Fruit fly (Drosophila melanogaster) whole organism, embryonic: Measurements from ENCODE around the gene CG7248.

Experiments
- Aef1 ChIP-seq: fragments of 200-800 bp; sonication (Bioruptor generic); IDR thresholded peaks from 3 replicates; pipeline ENCODE4 v1.3.6; 2022; ENCODE audit warnings: missing biosample characterization, missing genetic modification characterization
- BEAF-32 ChIP-seq: fragments of 200-800 bp; sonication (Bioruptor generic); optimal IDR thresholded peaks from 3 replicates; lab custom pipeline; 2017; ENCODE audit warnings: missing biosample characterization, missing genetic modification characterization, mild to moderate bottlenecking, moderate library complexity, missing genetic modification reagents
- Blimp-1 ChIP-seq: fragments of 200-800 bp; sonication (Bioruptor generic); optimal IDR thresholded peaks from 3 replicates; lab custom pipeline; 2018; ENCODE audit warnings: missing biosample characterization, missing genetic modification characterization, mild to moderate bottlenecking, moderate library complexity, missing genetic modification reagents
- CG10366 ChIP-seq: fragments of 200-800 bp; sonication (Bioruptor generic); IDR thresholded peaks from 2 replicates; pipeline ENCODE4 v1.3.6; 2022; ENCODE audit warnings: missing biosample characterization, missing genetic modification characterization
- CG12299 ChIP-seq: fragments of 200-800 bp; sonication (Bioruptor generic); optimal IDR thresholded peaks from 2 replicates; lab custom pipeline; 2018; ENCODE audit warnings: missing biosample characterization, mild to moderate bottlenecking, missing genetic modification characterization
- CG12391 ChIP-seq: fragments of 200-800 bp; sonication (Bioruptor generic); optimal IDR thresholded peaks from 3 replicates; lab custom pipeline; 2018; ENCODE audit warnings: missing biosample characterization, mild to moderate bottlenecking, missing genetic modification characterization, moderate library complexity
- CG13775 ChIP-seq: fragments of 200-800 bp; sonication (Bioruptor generic); optimal IDR thresholded peaks from 3 replicates; lab custom pipeline; 2017; ENCODE audit warnings: missing biosample characterization, mild to moderate bottlenecking, missing genetic modification characterization
- CG1602 ChIP-seq: fragments of 200-800 bp; sonication (Bioruptor generic); optimal IDR thresholded peaks from 3 replicates; lab custom pipeline; 2016; ENCODE audit warnings: missing biosample characterization, missing genetic modification characterization
- CG17385 ChIP-seq: fragments of 200-800 bp; sonication (Bioruptor generic); optimal IDR thresholded peaks from 3 replicates; lab custom pipeline; 2018; ENCODE audit warnings: missing biosample characterization, mild to moderate bottlenecking, missing genetic modification characterization
- CG30431 ChIP-seq: fragments of 200-800 bp; sonication (Bioruptor generic); optimal IDR thresholded peaks from 2 replicates; lab custom pipeline; 2017; ENCODE audit warnings: missing biosample characterization, missing genetic modification characterization
- CG5953 ChIP-seq: fragments of 200-800 bp; sonication (Bioruptor generic); IDR thresholded peaks from 2 replicates; pipeline ENCODE4 v1.3.6; 2022; ENCODE audit warnings: missing biosample characterization, missing genetic modification characterization
- CG7963 ChIP-seq: fragments of 200-800 bp; sonication (Bioruptor generic); IDR thresholded peaks from 3 replicates; pipeline ENCODE4 v1.3.6; 2022; ENCODE audit warnings: missing biosample characterization, missing genetic modification characterization; ENCODE audit not compliant: partially characterized antibody
- CG7987 ChIP-seq: fragments of 200-800 bp; sonication (Bioruptor generic); optimal IDR thresholded peaks from 2 replicates; lab custom pipeline; 2018; ENCODE audit warnings: missing biosample characterization, mild to moderate bottlenecking, missing genetic modification characterization, moderate library complexity
- CG9932 ChIP-seq: fragments of 200-800 bp; sonication (Bioruptor generic); IDR thresholded peaks from 2 replicates; pipeline ENCODE4 v1.3.6; 2022; ENCODE audit warnings: missing biosample characterization, missing genetic modification characterization
- CHES-1-like ChIP-seq: fragments of 200-800 bp; sonication (Bioruptor generic); optimal IDR thresholded peaks from 2 replicates; lab custom pipeline; 2016; ENCODE audit warnings: missing biosample characterization, missing genetic modification characterization
- CTCF ChIP-seq: fragments of 200-800 bp; sonication (Bioruptor generic); optimal IDR thresholded peaks from 2 replicates; lab custom pipeline; 2017; ENCODE audit warnings: missing biosample characterization, mild to moderate bottlenecking, missing genetic modification characterization, moderate library complexity
- CkIIα-i1 ChIP-seq: fragments of 200-800 bp; sonication (Bioruptor generic); IDR thresholded peaks from 2 replicates; pipeline ENCODE4 v1.3.6; 2022; ENCODE audit warnings: missing biosample characterization, missing genetic modification characterization
- Dfd ChIP-seq, 2 experiments: fragments of >200 bp; optimal IDR thresholded peaks; 2 replicates each; lab custom pipeline; 2017; ENCODE audit warnings: missing biosample characterization in 2 of 2, missing genetic modification characterization in 2 of 2
- Doc3 ChIP-seq: fragments of 200-800 bp; sonication (Bioruptor generic); IDR thresholded peaks from 3 replicates; pipeline ENCODE4 v1.3.6; 2022; ENCODE audit warnings: missing biosample characterization, missing genetic modification characterization; ENCODE audit not compliant: partially characterized antibody
- Drgx ChIP-seq: fragments of 200-800 bp; sonication (Bioruptor generic); IDR thresholded peaks from 2 replicates; pipeline ENCODE4 v1.3.6; 2022; ENCODE audit warnings: missing biosample characterization, missing genetic modification characterization
- Ets65A ChIP-seq: fragments of 200-800 bp; sonication (Bioruptor generic); peaks from one replicate; lab custom pipeline; 2016; ENCODE audit warnings: missing biosample characterization, missing genetic modification characterization
- HLH3B ChIP-seq: fragments of 200-800 bp; sonication (Bioruptor generic); IDR thresholded peaks from 2 replicates; pipeline ENCODE4 v1.3.6; 2022; ENCODE audit warnings: missing biosample characterization, missing genetic modification characterization
- Hr3 ChIP-seq: fragments of 200-800 bp; sonication (Bioruptor generic); optimal IDR thresholded peaks from 3 replicates; lab custom pipeline; 2016; ENCODE audit warnings: missing biosample characterization, missing genetic modification characterization
- Max ChIP-seq: fragments of 200-800 bp; sonication (Bioruptor generic); optimal IDR thresholded peaks from 2 replicates; lab custom pipeline; 2016; ENCODE audit warnings: missing biosample characterization, mild to moderate bottlenecking, missing genetic modification characterization
- Meics ChIP-seq: fragments of 200-800 bp; sonication (Bioruptor generic); optimal IDR thresholded peaks from 2 replicates; lab custom pipeline; 2017; ENCODE audit warnings: missing biosample characterization, mild to moderate bottlenecking, missing genetic modification characterization
- NC2β ChIP-seq: fragments of 200-800 bp; sonication (Bioruptor generic); optimal IDR thresholded peaks from 2 replicates; lab custom pipeline; 2016; ENCODE audit warnings: missing biosample characterization, missing genetic modification characterization
- NK7.1 ChIP-seq: fragments of 200-800 bp; sonication (Bioruptor generic); optimal IDR thresholded peaks from 3 replicates; lab custom pipeline; 2016; ENCODE audit warnings: missing biosample characterization, missing genetic modification characterization
- Nf-YB ChIP-seq: fragments of 200-800 bp; sonication (Bioruptor generic); optimal IDR thresholded peaks from 3 replicates; lab custom pipeline; 2019; ENCODE audit warnings: missing biosample characterization, mild to moderate bottlenecking, missing genetic modification characterization, moderate library complexity
- Optix ChIP-seq: fragments of 200-800 bp; sonication (Bioruptor generic); IDR thresholded peaks from 3 replicates; pipeline ENCODE4 v1.3.6; 2022; ENCODE audit warnings: missing biosample characterization, missing genetic modification characterization
- PHDP ChIP-seq: fragments of 200-800 bp; sonication (Bioruptor generic); optimal IDR thresholded peaks from 3 replicates; lab custom pipeline; 2018; ENCODE audit warnings: missing biosample characterization, mild to moderate bottlenecking, missing genetic modification characterization, moderate library complexity
- Poxn ChIP-seq: fragments of 200-800 bp; sonication (Bioruptor generic); IDR thresholded peaks from 2 replicates; pipeline ENCODE4 v1.3.6; 2022; ENCODE audit warnings: missing biosample characterization, missing genetic modification characterization
- Stat92E ChIP-seq, 3 experiments: fragments of >200 bp in 2 of 3; fragments of 200-800 bp in 1 of 3; sonication (Bioruptor generic) in 1 of 3; optimal IDR thresholded peaks; 2 replicates each; lab custom pipeline; 2017 to 2019; ENCODE audit warnings: missing biosample characterization in 3 of 3, missing genetic modification characterization in 3 of 3, mild to moderate bottlenecking in 1 of 3, moderate library complexity in 1 of 3
- ase ChIP-seq: fragments of 200-800 bp; sonication (Bioruptor generic); IDR thresholded peaks from 3 replicates; pipeline ENCODE4 v1.3.6; 2022; ENCODE audit warnings: missing biosample characterization, missing genetic modification characterization
- btn ChIP-seq: fragments of 200-800 bp; sonication (Bioruptor generic); optimal IDR thresholded peaks from 2 replicates; lab custom pipeline; 2016; ENCODE audit warnings: missing biosample characterization, missing genetic modification characterization
- chm ChIP-seq: fragments of 200-800 bp; sonication (Bioruptor generic); IDR thresholded peaks from 2 replicates; pipeline ENCODE4 v1.3.6; 2022; ENCODE audit warnings: missing biosample characterization, missing genetic modification characterization
- corto ChIP-seq: fragments of 200-800 bp; sonication (Bioruptor generic); optimal IDR thresholded peaks from 2 replicates; lab custom pipeline; 2016; ENCODE audit warnings: missing biosample characterization, mild to moderate bottlenecking, missing genetic modification characterization, moderate library complexity
- dm ChIP-seq: fragments of 200-800 bp; sonication (Bioruptor generic); optimal IDR thresholded peaks from 3 replicates; lab custom pipeline; 2016; ENCODE audit warnings: missing biosample characterization, missing genetic modification characterization
- esg ChIP-seq: fragments of 200-800 bp; sonication (Bioruptor generic); conservative IDR thresholded peaks from 2 replicates; pipeline ENCODE4 v1.3.6; 2022; ENCODE audit warnings: missing biosample characterization, missing genetic modification characterization
- ftz-f1 ChIP-seq: fragments of 200-800 bp; sonication (Bioruptor generic); optimal IDR thresholded peaks from 2 replicates; lab custom pipeline; 2016; ENCODE audit warnings: missing biosample characterization, missing genetic modification characterization
- grn ChIP-seq: fragments of 200-800 bp; sonication (Bioruptor generic); optimal IDR thresholded peaks from 3 replicates; lab custom pipeline; 2017; ENCODE audit warnings: missing biosample characterization, missing genetic modification characterization
- hth ChIP-seq: fragments of >200 bp; optimal IDR thresholded peaks from 2 replicates; lab custom pipeline; 2017; ENCODE audit warnings: inconsistent platforms
- jumu ChIP-seq: fragments of 200-800 bp; sonication (Bioruptor generic); optimal IDR thresholded peaks from 3 replicates; lab custom pipeline; 2016; ENCODE audit warnings: missing biosample characterization, missing genetic modification characterization
- kah ChIP-seq: fragments of 200-800 bp; sonication (Bioruptor generic); optimal IDR thresholded peaks from 2 replicates; lab custom pipeline; 2018; ENCODE audit warnings: missing biosample characterization, mild to moderate bottlenecking, missing genetic modification characterization
- lov ChIP-seq, 2 experiments: fragments of 200-800 bp in 1 of 2; fragments of >200 bp in 1 of 2; sonication (Bioruptor generic) in 1 of 2; IDR thresholded peaks in 1 of 2; optimal IDR thresholded peaks in 1 of 2; 2 replicates in 1 of 2; 3 replicates in 1 of 2; pipeline versions ENCODE4 v1.3.6 to Lab custom; 2017 to 2022; ENCODE audit warnings: missing biosample characterization in 1 of 2, missing genetic modification characterization in 1 of 2
- seq ChIP-seq: fragments of 200-800 bp; sonication (Bioruptor generic); IDR thresholded peaks from 2 replicates; pipeline ENCODE4 v1.3.6; 2022; ENCODE audit warnings: missing biosample characterization, missing genetic modification characterization
- sna ChIP-seq: fragments of 200-800 bp; sonication (Bioruptor generic); IDR thresholded peaks from 2 replicates; pipeline ENCODE4 v1.3.6; 2022; ENCODE audit warnings: missing biosample characterization, missing genetic modification characterization; ENCODE audit not compliant: partially characterized antibody
- stwl ChIP-seq: fragments of 200-800 bp; sonication (Bioruptor generic); optimal IDR thresholded peaks from 3 replicates; lab custom pipeline; 2018; ENCODE audit warnings: missing biosample characterization, mild to moderate bottlenecking, missing genetic modification characterization, moderate library complexity
- sug ChIP-seq: fragments of 200-800 bp; optimal IDR thresholded peaks from 2 replicates; lab custom pipeline; 2019; ENCODE audit warnings: missing biosample characterization, mild to moderate bottlenecking, missing genetic modification characterization, moderate library complexity
- zen ChIP-seq: fragments of 200-800 bp; sonication (Bioruptor generic); optimal IDR thresholded peaks from 3 replicates; lab custom pipeline; 2018; ENCODE audit warnings: missing biosample characterization, mild to moderate bottlenecking, missing genetic modification characterization, moderate library complexity

The CG7248 gene

dm6 chr3L:12002321-12003248, 48.7 kb downstream of the CG7248 start, which contains the start of the genes Pop2 and CG6928 (continued):
- TF ChIP-seq HLH3B (GFP tag; lab: Robert Waterston, UW) (peak; percentile 79), CG9932 (GFP tag; lab: Robert Waterston, UW) (peak; percentile 88), zen (tag; lab: Kevin White, UChicago) (peak; percentile 71), PHDP (tag; lab: Kevin White, UChicago) (peak; percentile 57), CkIIα-i1 (GFP tag; lab: Robert Waterston, UW) (no peak), corto (GFP tag; lab: Kevin White, UChicago) (no peak), CG7987 (GFP tag; lab: Kevin White, UChicago) (no peak), ase (GFP tag; lab: Robert Waterston, UW) (no peak), Aef1 (GFP tag; lab: Robert Waterston, UW) (peak; percentile 62), chm (GFP tag; lab: Robert Waterston, UW) (peak; percentile 29; the same call in 1 of the 2 replicates), Stat92E (GFP tag; optimal IDR thresholded peaks at IDR 0.05; lab: Kevin White, UChicago) (peak in 1 of 3 experiments; percentile 13), grn (GFP tag; lab: Kevin White, UChicago) (no peak), Dfd (GFP tag; optimal IDR thresholded peaks at IDR 0.05; lab: Kevin White, UChicago) (peak in 1 of 2 experiments; percentile 53), esg (GFP tag; lab: Robert Waterston, UW) (peak; percentile 47; the same call in 1 of the 2 replicates), Hr3 (peak; percentile 83), stwl (tag; lab: Kevin White, UChicago) (peak; percentile 97), CG1602 (GFP tag; lab: Kevin White, UChicago) (peak; percentile 81), CG7963 (GFP tag; lab: Robert Waterston, UW) (no peak), Nf-YB (GFP tag; lab: Kevin White, UChicago) (peak; percentile 21), CG10366 (GFP tag; lab: Robert Waterston, UW) (peak; percentile 57), btn (GFP tag; lab: Kevin White, UChicago) (peak; percentile 44), Blimp-1 (peak; percentile 42), sug (tag; lab: Kevin White, UChicago) (peak; percentile 67), kah (GFP tag; lab: Kevin White, UChicago) (no peak), NK7.1 (peak; percentile 34), CG30431 (GFP tag; lab: Kevin White, UChicago) (peak; percentile 52), CG13775 (GFP tag; lab: Kevin White, UChicago) (peak; percentile 72), hth (lab: Kevin White, UChicago) (no peak), Ets65A (GFP tag; lab: Kevin White, UChicago) (peak; percentile 99), CG12299 (tag; lab: Kevin White, UChicago) (no peak), dm (peak; percentile 78), CG5953 (no peak), jumu (GFP tag; lab: Kevin White, UChicago) (peak; percentile 84), CG12391 (tag; lab: Kevin White, UChicago) (peak; percentile 79), Meics (GFP tag; lab: Kevin White, UChicago) (peak; percentile 2), seq (GFP tag; lab: Robert Waterston, UW) (peak; percentile 58; the same call in 1 of the 2 replicates), NC2β (GFP tag; lab: Kevin White, UChicago) (peak; percentile 82), sna (peak; percentile 92), CG17385 (peak; percentile 31), Drgx (GFP tag; lab: Robert Waterston, UW) (no peak), Poxn (GFP tag; lab: Robert Waterston, UW) (no peak), CHES-1-like (GFP tag; lab: Kevin White, UChicago) (peak; percentile 92), ftz-f1 (peak; percentile 55), CTCF (GFP tag; lab: Kevin White, UChicago) (peak; percentile 97), Doc3 (peak; percentile 87), Max (GFP tag; lab: Kevin White, UChicago) (peak; percentile 77), BEAF-32 (GFP tag; lab: Kevin White, UChicago) (peak; percentile 93), lov (optimal IDR thresholded peaks at IDR 0.05; lab: Kevin White, UChicago) (no peak), lov (GFP tag; IDR thresholded peaks at IDR 0.05; lab: Robert Waterston, UW) (no peak), Optix (GFP tag; lab: Robert Waterston, UW) (peak; percentile 66)
